Worm (Caenorhabditis elegans) whole organism, L4/young adult: ENCODE data around the gene kqt-3.

Source experiments
- W03F9.2 ChIP-seq: fragments of 150-350 bp; optimal IDR thresholded peaks from 2 replicates; lab custom pipeline; 2014; ENCODE audit warnings: missing biosample characterization, missing genetic modification characterization
- dao-5 ChIP-seq: sonication (generic microtip); optimal IDR thresholded peaks from 2 replicates; lab custom pipeline; 2016; ENCODE audit warnings: missing genotype, missing genetic modification characterization, moderate library complexity, missing compliant biosample characterization
- him-1 ChIP-seq: sonication (generic microtip); optimal IDR thresholded peaks from 2 replicates; lab custom pipeline; 2016; ENCODE audit warnings: missing genotype, missing genetic modification reagents, missing genetic modification characterization, missing compliant biosample characterization

The kqt-3 gene

ce11 chrII:13756232-13756631, 60.1 kb downstream of the kqt-3 start:
- TF ChIP-seq him-1 (no peak), W03F9.2 (tag; lab: Kevin White, UChicago) (no peak), dao-5 (tag; lab: Kevin White, UChicago) (no peak)

DNA sequence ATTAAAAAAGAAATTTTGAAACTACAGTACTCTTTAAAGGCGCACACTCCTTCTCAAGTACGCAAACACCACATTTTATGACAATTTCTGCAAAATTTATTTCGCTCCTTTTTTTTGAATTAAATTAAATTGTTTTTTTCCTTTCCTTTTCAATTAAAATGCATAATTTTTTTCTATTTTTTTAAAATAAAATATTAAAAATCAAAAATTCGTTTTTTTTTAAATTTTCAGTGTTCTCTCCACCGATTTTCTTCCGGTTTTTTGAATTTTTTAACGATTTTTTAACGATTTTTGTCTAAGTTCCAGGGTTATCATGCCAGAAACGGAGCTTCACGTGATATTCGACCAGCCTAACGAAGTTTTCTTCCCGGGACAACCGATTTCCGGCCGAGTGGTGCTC, 62.0 kb downstream of the kqt-3 start, which contains the start of gene arrd-13:
Gene arrd-13 (plus strand): TSS at position 301 of the 400 bp plus-strand sequence.
- TF ChIP-seq him-1 (no peak), dao-5 (tag; lab: Kevin White, UChicago) (no peak), W03F9.2 (tag; lab: Kevin White, UChicago) (no peak)
